Fruit fly (Drosophila melanogaster): ENCODE data around the gene slp2.
A peak's percentile ranks its signal among the peaks of the same experiment; 100 is the strongest.

Gene slp2

DNA sequence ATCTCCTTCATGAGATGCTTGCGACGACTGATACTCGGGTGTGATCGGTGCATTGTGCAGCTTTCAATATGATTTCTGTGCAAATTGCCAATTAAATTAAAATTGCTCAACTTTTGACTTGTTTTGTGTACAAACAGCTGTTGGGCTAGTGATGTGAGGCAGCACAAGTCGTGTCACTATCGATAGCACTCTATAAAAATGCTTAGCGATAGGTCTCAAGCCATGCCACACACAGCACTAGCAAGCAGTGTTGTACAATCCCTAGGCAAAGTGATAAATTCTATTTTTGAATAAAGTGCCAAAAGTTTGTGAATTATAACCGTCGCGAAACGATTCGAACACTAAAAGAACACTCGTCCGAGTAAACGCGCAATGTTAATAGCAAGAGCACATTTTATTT, 35.6 kb downstream of the slp2 start, which contains the start of gene CG31957:
CG31957 (minus strand) TSS at position 176 of the 400 bp plus-strand sequence.
- TF ChIP-seq H15 (GFP tag; IDR thresholded peaks at IDR 0.05) (no peak), CG10209 (GFP tag; optimal IDR thresholded peaks at IDR 0.05) (peak; percentile 34), dati (GFP tag; IDR thresholded peaks at IDR 0.05) (no peak), CG14441 (GFP tag; IDR thresholded peaks at IDR 0.05) (peak; percentile 34; the same call in 1 of the 2 replicates), CG12219 (GFP tag; optimal IDR thresholded peaks at IDR 0.05) (no peak), bab2 (GFP tag; optimal IDR thresholded peaks at IDR 0.05) (peak; percentile 39), CG10267 (tag; optimal IDR thresholded peaks at IDR 0.05) (peak; percentile 95), CG12769 (tag; optimal IDR thresholded peaks at IDR 0.05) (no peak), sc (optimal IDR thresholded peaks at IDR 0.05) (no peak), sc (GFP tag; optimal IDR thresholded peaks at IDR 0.05) (no peak), B-H2 (GFP tag; optimal IDR thresholded peaks at IDR 0.05) (peak; percentile 23), CG17802 (tag; optimal IDR thresholded peaks at IDR 0.05) (no peak), amos (GFP tag; IDR thresholded peaks at IDR 0.05; ENCODE audit: partially characterized antibody) (peak; percentile 96), CG13287 (GFP tag; IDR thresholded peaks at IDR 0.05; ENCODE audit: partially characterized antibody) (peak; percentile 91), Myb (GFP tag; optimal IDR thresholded peaks at IDR 0.05) (peak; percentile 90), CG3163 (GFP tag; optimal IDR thresholded peaks at IDR 0.05) (peak; percentile 54), btn (GFP tag; optimal IDR thresholded peaks at IDR 0.05) (no peak), vfl (GFP tag; optimal IDR thresholded peaks at IDR 0.05) (peak; percentile 73), CG33557 (GFP tag; optimal IDR thresholded peaks at IDR 0.05) (no peak), ara (GFP tag; IDR thresholded peaks at IDR 0.05) (no peak), CG11560 (tag; IDR thresholded peaks at IDR 0.05) (no peak), CG16813 (GFP tag; IDR thresholded peaks at IDR 0.05; ENCODE audit: partially characterized antibody) (peak; percentile 93), emc (GFP tag; optimal IDR thresholded peaks at IDR 0.05) (no peak), HLH4C (GFP tag; IDR thresholded peaks at IDR 0.05; ENCODE audit: partially characterized antibody) (peak; percentile 69), croc (GFP tag; conservative IDR thresholded peaks at IDR 0.05) (no peak), kay (GFP tag; optimal IDR thresholded peaks at IDR 0.05) (no peak), Side (GFP tag; optimal IDR thresholded peaks at IDR 0.05) (peak; percentile 58), CG31441 (GFP tag; IDR thresholded peaks at IDR 0.05) (no peak), jigr1 (GFP tag; IDR thresholded peaks at IDR 0.05) (no peak), sqz (GFP tag; optimal IDR thresholded peaks at IDR 0.05) (no peak), shn (GFP tag; optimal IDR thresholded peaks at IDR 0.05) (peak; percentile 82), CG1024 (GFP tag; IDR thresholded peaks at IDR 0.05) (0 out of 2 replicates have a peak, but pooled peaks have one; percentile 35), Rx (GFP tag; IDR thresholded peaks at IDR 0.05) (no peak), CG6175 (GFP tag; IDR thresholded peaks at IDR 0.05) (no peak), abd-A (tag; optimal IDR thresholded peaks at IDR 0.05) (no peak), ranshi (GFP tag; IDR thresholded peaks at IDR 0.05) (peak; percentile 44; the same call in 1 of the 2 replicates), CG2889 (GFP tag; IDR thresholded peaks at IDR 0.05) (0 out of 3 replicates have a peak, but pooled peaks have one; percentile 13), Trl (optimal IDR thresholded peaks at IDR 0.05) (no peak), Trl (GFP tag; optimal IDR thresholded peaks at IDR 0.05) (peak; percentile 58), CG8089 (GFP tag; optimal IDR thresholded peaks at IDR 0.05) (peak; percentile 54), CG2120 (GFP tag; optimal IDR thresholded peaks at IDR 0.05) (peak; percentile 87), CG14014 (GFP tag; IDR thresholded peaks at IDR 0.05) (peak; percentile 53), CG3407 (GFP tag; optimal IDR thresholded peaks at IDR 0.05) (no peak), zfh2 (GFP tag; optimal IDR thresholded peaks at IDR 0.05) (peak; percentile 87), mirr (GFP tag; optimal IDR thresholded peaks at IDR 0.05) (no peak), jing (GFP tag; optimal IDR thresholded peaks at IDR 0.05) (no peak), Gug (GFP tag; IDR thresholded peaks at IDR 0.05) (peak; percentile 45; the same call in 2 of the 4 replicates), CG16863 (GFP tag; optimal IDR thresholded peaks at IDR 0.05) (peak; percentile 19), CG6813 (GFP tag; optimal IDR thresholded peaks at IDR 0.05) (no peak), CG4854 (GFP tag; optimal IDR thresholded peaks at IDR 0.05) (peak; percentile 27), CG9215 (GFP tag; IDR thresholded peaks at IDR 0.05) (peak; percentile 59), CG14965 (GFP tag; optimal IDR thresholded peaks at IDR 0.05; ENCODE audit: borderline replicate concordance) (no peak)
